Worm (Caenorhabditis elegans) whole organism, L4 larva: ENCODE measurements around the gene ced-7.

Experiments used
- F37D6.2 ChIP-seq: sonication (generic microtip); optimal IDR thresholded peaks from 2 replicates; lab custom pipeline; 2016; ENCODE audit warnings: mild to moderate bottlenecking, missing genetic modification characterization, missing compliant biosample characterization
- R02D3.7 ChIP-seq: fragments of 150-350 bp; sonication (generic microtip); optimal IDR thresholded peaks from 3 replicates; lab custom pipeline; 2014; ENCODE audit warnings: missing biosample characterization, missing genetic modification characterization
- T26A8.4 ChIP-seq: fragments of 200-800 bp; sonication (Bioruptor generic); IDR thresholded peaks from 2 replicates; pipeline ENCODE4 v1.3.6; 2022; ENCODE audit warnings: missing genetic modification characterization, missing compliant biosample characterization
- ZK546.5 ChIP-seq, 2 experiments: sonication (generic microtip); optimal IDR thresholded peaks; 2 replicates each; lab custom pipeline; 2017; ENCODE audit warnings: missing biosample characterization in 2 of 2, missing genetic modification characterization in 2 of 2
- ama-1 ChIP-seq: fragments of 150-350 bp; optimal IDR thresholded peaks from 2 replicates; lab custom pipeline; 2014; ENCODE audit warnings: inconsistent platforms, mixed read lengths
- arid-1 ChIP-seq: fragments of 200-800 bp; sonication (Bioruptor generic); conservative IDR thresholded peaks from 2 replicates; pipeline ENCODE4 v1.3.6; 2022; ENCODE audit warnings: missing genetic modification reagents, missing genetic modification characterization, missing compliant biosample characterization
- ceh-20 ChIP-seq: fragments of 200-800 bp; sonication (Bioruptor generic); IDR thresholded peaks from 2 replicates; pipeline ENCODE4 v1.3.6; 2022; ENCODE audit warnings: missing genetic modification reagents, missing genetic modification characterization, missing compliant biosample characterization
- ceh-28 ChIP-seq: fragments of 150-350 bp; optimal IDR thresholded peaks from 2 replicates; lab custom pipeline; 2014; ENCODE audit warnings: missing biosample characterization, missing genetic modification reagents, missing genetic modification characterization
- ceh-44 ChIP-seq: fragments of 200-800 bp; sonication (Bioruptor generic); IDR thresholded peaks from 2 replicates; pipeline ENCODE4 v1.3.6; 2022; ENCODE audit warnings: missing genetic modification reagents, missing genetic modification characterization, missing compliant biosample characterization
- ctbp-1 ChIP-seq: fragments of 200-800 bp; sonication (Bioruptor generic); IDR thresholded peaks from 2 replicates; pipeline ENCODE4 v1.3.6; 2022; ENCODE audit warnings: missing genetic modification reagents, missing genetic modification characterization, missing compliant biosample characterization
- daf-12 ChIP-seq: fragments of 150-350 bp; optimal IDR thresholded peaks from 2 replicates; lab custom pipeline; 2014; ENCODE audit warnings: missing biosample characterization, missing genetic modification reagents, missing genetic modification characterization
- daf-16 ChIP-seq, 3 experiments: sonication (generic microtip); optimal IDR thresholded peaks; 2 replicates each; lab custom pipeline; 2016 to 2017; ENCODE audit warnings: missing genetic modification characterization in 3 of 3, missing genetic modification reagents in 3 of 3, mild to moderate bottlenecking in 2 of 3, missing compliant biosample characterization in 2 of 3, missing biosample characterization in 1 of 3, moderate library complexity in 1 of 3
- dmd-6 ChIP-seq: fragments of 200-800 bp; sonication (Bioruptor generic); IDR thresholded peaks from 2 replicates; pipeline ENCODE4 v1.3.6; 2022; ENCODE audit warnings: missing genetic modification reagents, missing genetic modification characterization, missing compliant biosample characterization
- duxl-1 ChIP-seq: sonication (generic microtip); optimal IDR thresholded peaks from 2 replicates; lab custom pipeline; 2016; ENCODE audit warnings: mild to moderate bottlenecking, missing genetic modification characterization, moderate library complexity, missing compliant biosample characterization; ENCODE audit not compliant: poor library complexity
- dve-1 ChIP-seq: sonication (generic microtip); optimal IDR thresholded peaks from 2 replicates; lab custom pipeline; 2017; ENCODE audit warnings: antibody characterized with exemption, mild to moderate bottlenecking, missing genetic modification characterization, missing compliant biosample characterization; ENCODE audit not compliant: insufficient read depth
- egl-43 ChIP-seq: fragments of 200-800 bp; sonication (Bioruptor generic); IDR thresholded peaks from 2 replicates; pipeline ENCODE4 v1.3.6; 2022; ENCODE audit warnings: missing genetic modification reagents, missing genetic modification characterization, missing compliant biosample characterization
- fkh-10 ChIP-seq: fragments of 150-350 bp; optimal IDR thresholded peaks from 2 replicates; lab custom pipeline; 2014; ENCODE audit warnings: missing biosample characterization, missing genetic modification reagents, missing genetic modification characterization
- hif-1 ChIP-seq, 2 experiments: sonication (generic microtip); optimal IDR thresholded peaks; 2 replicates each; lab custom pipeline; 2016 to 2017; ENCODE audit warnings: missing compliant biosample characterization in 2 of 2, missing genetic modification characterization in 2 of 2, missing genetic modification reagents in 2 of 2, missing genotype in 2 of 2, mild to moderate bottlenecking in 1 of 2
- hlh-11 ChIP-seq: fragments of 200-800 bp; sonication (Bioruptor generic); optimal IDR thresholded peaks from 2 replicates; lab custom pipeline; 2018; ENCODE audit warnings: mild to moderate bottlenecking, missing genetic modification characterization, missing compliant biosample characterization
- hmg-1.1 ChIP-seq: fragments of 200-800 bp; sonication (Bioruptor generic); IDR thresholded peaks from 2 replicates; pipeline ENCODE4 v1.3.6; 2022; ENCODE audit warnings: missing genetic modification reagents, missing genetic modification characterization, missing compliant biosample characterization
- jun-1 ChIP-seq: fragments of 150-350 bp; optimal IDR thresholded peaks from 2 replicates; lab custom pipeline; 2014; ENCODE audit warnings: missing biosample characterization, missing genetic modification reagents, missing genetic modification characterization
- lin-15B ChIP-seq: fragments of 150-350 bp; sonication (generic microtip); optimal IDR thresholded peaks from 3 replicates; lab custom pipeline; 2014; ENCODE audit warnings: missing biosample characterization, missing genetic modification characterization
- lin-29 ChIP-seq: fragments of 200-800 bp; sonication (Bioruptor generic); IDR thresholded peaks from 2 replicates; pipeline ENCODE4 v1.3.6; 2022; ENCODE audit warnings: missing genetic modification reagents, missing genetic modification characterization, missing compliant biosample characterization
- madf-9 ChIP-seq: fragments of 200-800 bp; sonication (Bioruptor generic); conservative IDR thresholded peaks from 2 replicates; pipeline ENCODE4 v1.3.6; 2022; ENCODE audit warnings: missing genetic modification reagents, missing genetic modification characterization, missing compliant biosample characterization
- mdl-1 ChIP-seq, 2 experiments: fragments of 150-350 bp in 1 of 2; sonication (generic microtip) in 1 of 2; optimal IDR thresholded peaks; 2 replicates each; lab custom pipeline; 2014 to 2017; ENCODE audit warnings: missing biosample characterization in 2 of 2, missing genetic modification characterization in 2 of 2
- mep-1 ChIP-seq: fragments of 150-350 bp; sonication (generic microtip); optimal IDR thresholded peaks from 3 replicates; lab custom pipeline; 2014; ENCODE audit warnings: missing biosample characterization, missing genetic modification characterization
- mes-2 ChIP-seq: sonication (generic microtip); optimal IDR thresholded peaks from 2 replicates; lab custom pipeline; 2016; ENCODE audit warnings: missing genotype, mild to moderate bottlenecking, missing genetic modification characterization, missing compliant biosample characterization; ENCODE audit not compliant: poor library complexity, severe bottlenecking
- mxl-2 ChIP-seq: fragments of 200-800 bp; sonication (Bioruptor generic); conservative IDR thresholded peaks from 2 replicates; pipeline ENCODE4 v1.3.6; 2022; ENCODE audit warnings: missing genetic modification reagents, missing genetic modification characterization, missing compliant biosample characterization
- nhr-10 ChIP-seq: fragments of 150-350 bp; optimal IDR thresholded peaks from 2 replicates; lab custom pipeline; 2014; ENCODE audit warnings: missing biosample characterization, missing genetic modification characterization
- nhr-102 ChIP-seq: sonication (generic microtip); optimal IDR thresholded peaks from 2 replicates; lab custom pipeline; 2016; ENCODE audit warnings: mild to moderate bottlenecking, missing genetic modification characterization, moderate library complexity, missing compliant biosample characterization
- nhr-25 ChIP-seq: sonication (generic microtip); optimal IDR thresholded peaks from 2 replicates; lab custom pipeline; 2017; ENCODE audit warnings: missing genetic modification characterization, mild to moderate bottlenecking, missing compliant biosample characterization, antibody characterized with exemption, moderate library complexity, borderline replicate concordance; ENCODE audit not compliant: insufficient read depth
- nhr-28 ChIP-seq: fragments of 150-350 bp; optimal IDR thresholded peaks from 2 replicates; lab custom pipeline; 2014; ENCODE audit warnings: missing biosample characterization, missing genetic modification characterization
- nhr-42 ChIP-seq: fragments of 200-800 bp; sonication (Bioruptor generic); IDR thresholded peaks from 2 replicates; pipeline ENCODE4 v1.3.6; 2022; ENCODE audit warnings: missing genetic modification characterization, missing compliant biosample characterization
- nhr-6 ChIP-seq: fragments of 150-350 bp; optimal IDR thresholded peaks from 2 replicates; lab custom pipeline; 2014; ENCODE audit warnings: missing biosample characterization, missing genetic modification characterization
- nhr-76 ChIP-seq: fragments of 150-350 bp; optimal IDR thresholded peaks from 2 replicates; lab custom pipeline; 2014; ENCODE audit warnings: missing biosample characterization, missing genetic modification characterization
- nhr-77 ChIP-seq: fragments of 150-350 bp; optimal IDR thresholded peaks from 2 replicates; lab custom pipeline; 2014; ENCODE audit warnings: missing biosample characterization, missing genetic modification characterization
- pha-4 ChIP-seq, 2 experiments: fragments of 150-350 bp in 1 of 2; fragments of 200-800 bp in 1 of 2; sonication (Bioruptor generic) in 1 of 2; IDR thresholded peaks in 1 of 2; optimal IDR thresholded peaks in 1 of 2; 2 replicates each; pipeline versions ENCODE4 v1.3.6 to Lab custom; 2014 to 2022; ENCODE audit warnings: missing genetic modification characterization in 2 of 2, missing genetic modification reagents in 2 of 2, missing biosample characterization in 1 of 2, missing compliant biosample characterization in 1 of 2
- skn-1 ChIP-seq: fragments of 150-350 bp; optimal IDR thresholded peaks from 2 replicates; lab custom pipeline; 2014; ENCODE audit warnings: missing biosample characterization, missing genetic modification characterization
- snpc-4 ChIP-seq: fragments of 150-350 bp; optimal IDR thresholded peaks from 2 replicates; lab custom pipeline; 2014; ENCODE audit warnings: missing biosample characterization, missing genetic modification characterization
- spr-3 ChIP-seq: fragments of 200-800 bp; sonication (Bioruptor generic); optimal IDR thresholded peaks from 2 replicates; lab custom pipeline; 2018; ENCODE audit warnings: mild to moderate bottlenecking, missing genetic modification characterization, missing compliant biosample characterization
- zfp-3 ChIP-seq: fragments of 200-800 bp; sonication (Bioruptor generic); conservative IDR thresholded peaks from 2 replicates; pipeline ENCODE4 v1.3.6; 2022; ENCODE audit warnings: missing genetic modification reagents, missing genetic modification characterization, missing compliant biosample characterization
- zip-11 ChIP-seq: fragments of 200-800 bp; sonication (Bioruptor generic); IDR thresholded peaks from 2 replicates; pipeline ENCODE4 v1.3.6; 2022; ENCODE audit warnings: missing genetic modification characterization, missing compliant biosample characterization
- zip-2 ChIP-seq: fragments of 150-350 bp; optimal IDR thresholded peaks from 2 replicates; lab custom pipeline; 2014; ENCODE audit warnings: missing biosample characterization, missing genetic modification characterization
- ztf-7 ChIP-seq: fragments of 150-350 bp; optimal IDR thresholded peaks from 2 replicates; lab custom pipeline; 2014; ENCODE audit warnings: missing biosample characterization, missing genetic modification characterization

The ced-7 gene

ce11 chrIII:9521410-9522090 lies 58.3 kb downstream of the ced-7 start, which contains the start of the genes clu-1 and prp-40 (continued):
- TF ChIP-seq ZK546.5 (tag; optimal IDR thresholded peaks at IDR 0.05; lab: Kevin White, UChicago) (peak in 1 of 2 experiments; percentile 23), daf-16 (GFP tag; optimal IDR thresholded peaks at IDR 0.05; lab: Kevin White, UChicago) (peak in 1 of 2 experiments; percentile 55), daf-16 (tag; optimal IDR thresholded peaks at IDR 0.05; lab: Kevin White, UChicago) (peak; percentile 72), daf-12 (tag; lab: Kevin White, UChicago) (no peak), madf-9 (0 out of 2 replicates have a peak, but pooled peaks have one; percentile 18), ceh-28 (tag; lab: Kevin White, UChicago) (no peak), hif-1 (tag; optimal IDR thresholded peaks at IDR 0.05; lab: Kevin White, UChicago) (peak; percentile 49 to 69), nhr-77 (tag; lab: Kevin White, UChicago) (peak; percentile 78), hlh-11 (tag; lab: Kevin White, UChicago) (peak; percentile 87), snpc-4 (tag; lab: Kevin White, UChicago) (peak; percentile 23), R02D3.7 (tag; lab: Kevin White, UChicago) (no peak), fkh-10 (GFP tag; lab: Kevin White, UChicago) (peak; percentile 76), nhr-42 (GFP tag; lab: Robert Waterston, UW) (peak; percentile 79; the same call in 1 of the 2 replicates), ceh-20 (GFP tag; lab: Robert Waterston, UW) (peak; percentile 52; the same call in 1 of the 2 replicates), mes-2 (peak; percentile 93), skn-1 (tag; lab: Kevin White, UChicago) (no peak), spr-3 (GFP tag; lab: Kevin White, UChicago) (peak; percentile 27), ceh-44 (GFP tag; lab: Robert Waterston, UW) (0 out of 2 replicates have a peak, but pooled peaks have one; percentile 41), ctbp-1 (GFP tag; lab: Robert Waterston, UW) (peak; percentile 48; the same call in 1 of the 2 replicates), mep-1 (tag; lab: Kevin White, UChicago) (peak; percentile 92), pha-4 (GFP tag; IDR thresholded peaks at IDR 0.05; lab: Robert Waterston, UW) (peak; percentile 25; the same call in 1 of the 2 replicates), pha-4 (tag; optimal IDR thresholded peaks at IDR 0.05; lab: Kevin White, UChicago) (peak; percentile 78), zip-2 (tag; lab: Kevin White, UChicago) (peak; percentile 17), T26A8.4 (GFP tag; lab: Robert Waterston, UW) (peak; percentile 67), arid-1 (GFP tag; lab: Robert Waterston, UW) (peak; percentile 58; the same call in 1 of the 2 replicates), ama-1 (lab: Kevin White, UChicago) (peak; percentile 77), hmg-1.1 (GFP tag; lab: Robert Waterston, UW) (peak; percentile 80), lin-29 (0 out of 2 replicates have a peak, but pooled peaks have one; percentile 12), nhr-76 (tag; lab: Kevin White, UChicago) (no peak), nhr-102 (tag; lab: Kevin White, UChicago) (peak; percentile 63), mdl-1 (tag; optimal IDR thresholded peaks at IDR 0.05; lab: Kevin White, UChicago) (peak in 1 of 2 experiments; percentile 37), nhr-28 (tag; lab: Kevin White, UChicago) (peak; percentile 64), mxl-2 (GFP tag; lab: Robert Waterston, UW) (no peak), dve-1 (tag; lab: Kevin White, UChicago) (peak; percentile 90), jun-1 (peak; percentile 45), nhr-10 (tag; lab: Kevin White, UChicago) (peak; percentile 18), zip-11 (GFP tag; lab: Robert Waterston, UW) (no peak), nhr-25 (tag; lab: Kevin White, UChicago) (peak; percentile 49), ztf-7 (peak; percentile 86), egl-43 (GFP tag; lab: Robert Waterston, UW) (peak; percentile 28; the same call in 1 of the 2 replicates), duxl-1 (tag; lab: Kevin White, UChicago) (peak; percentile 72), nhr-6 (tag; lab: Kevin White, UChicago) (peak; percentile 91), F37D6.2 (peak; percentile 51), lin-15B (tag; lab: Kevin White, UChicago) (peak; percentile 20), dmd-6 (GFP tag; lab: Robert Waterston, UW) (peak; percentile 75), zfp-3 (GFP tag; lab: Robert Waterston, UW) (peak; percentile 57; the same call in 1 of the 2 replicates)
- TF ChIP-seq, all 104 proteins: peak for 54
